Worm (Caenorhabditis elegans) whole organism, L4 larva: ENCODE data around the gene cka-1.

Experiments used
- F37D6.2 ChIP-seq: sonication (generic microtip); optimal IDR thresholded peaks from 2 replicates; lab custom pipeline; 2016; ENCODE audit warnings: mild to moderate bottlenecking, missing genetic modification characterization, missing compliant biosample characterization
- R02D3.7 ChIP-seq: fragments of 150-350 bp; sonication (generic microtip); optimal IDR thresholded peaks from 3 replicates; lab custom pipeline; 2014; ENCODE audit warnings: missing biosample characterization, missing genetic modification characterization
- Y105C5A.15 ChIP-seq: fragments of 200-800 bp; sonication (Bioruptor generic); IDR thresholded peaks from 2 replicates; pipeline ENCODE4 v1.3.6; 2022; ENCODE audit warnings: missing genetic modification characterization, missing compliant biosample characterization
- ZK337.2 ChIP-seq: fragments of 200-800 bp; sonication (Bioruptor generic); IDR thresholded peaks from 2 replicates; pipeline ENCODE4 v1.3.6; 2022; ENCODE audit warnings: missing genetic modification reagents, missing genetic modification characterization, missing compliant biosample characterization
- aha-1 ChIP-seq: fragments of 150-350 bp; peaks from one replicate; lab custom pipeline; 2014; ENCODE audit warnings: missing biosample characterization, missing genetic modification characterization
- ceh-20 ChIP-seq: fragments of 200-800 bp; sonication (Bioruptor generic); IDR thresholded peaks from 2 replicates; pipeline ENCODE4 v1.3.6; 2022; ENCODE audit warnings: missing genetic modification reagents, missing genetic modification characterization, missing compliant biosample characterization
- ceh-28 ChIP-seq: fragments of 150-350 bp; optimal IDR thresholded peaks from 2 replicates; lab custom pipeline; 2014; ENCODE audit warnings: missing biosample characterization, missing genetic modification reagents, missing genetic modification characterization
- ceh-32 ChIP-seq: sonication (generic microtip); optimal IDR thresholded peaks from 2 replicates; lab custom pipeline; 2016; ENCODE audit warnings: mild to moderate bottlenecking, missing genetic modification characterization, missing compliant biosample characterization; ENCODE audit not compliant: poor library complexity
- ceh-44 ChIP-seq: fragments of 200-800 bp; sonication (Bioruptor generic); IDR thresholded peaks from 2 replicates; pipeline ENCODE4 v1.3.6; 2022; ENCODE audit warnings: missing genetic modification reagents, missing genetic modification characterization, missing compliant biosample characterization
- ctbp-1 ChIP-seq: fragments of 200-800 bp; sonication (Bioruptor generic); IDR thresholded peaks from 2 replicates; pipeline ENCODE4 v1.3.6; 2022; ENCODE audit warnings: missing genetic modification reagents, missing genetic modification characterization, missing compliant biosample characterization
- daf-19 ChIP-seq: fragments of 200-800 bp; sonication (Bioruptor generic); conservative IDR thresholded peaks from 2 replicates; pipeline ENCODE4 v1.3.6; 2022; ENCODE audit warnings: missing genetic modification characterization, missing compliant biosample characterization
- dmd-6 ChIP-seq: fragments of 200-800 bp; sonication (Bioruptor generic); IDR thresholded peaks from 2 replicates; pipeline ENCODE4 v1.3.6; 2022; ENCODE audit warnings: missing genetic modification reagents, missing genetic modification characterization, missing compliant biosample characterization
- dmd-8 ChIP-seq: fragments of 200-800 bp; sonication (Bioruptor generic); IDR thresholded peaks from 2 replicates; pipeline ENCODE4 v1.3.6; 2022; ENCODE audit warnings: missing genetic modification characterization, missing compliant biosample characterization
- dmd-9 ChIP-seq: fragments of 200-800 bp; sonication (Bioruptor generic); IDR thresholded peaks from 2 replicates; pipeline ENCODE4 v1.3.6; 2022; ENCODE audit warnings: missing genetic modification reagents, missing genetic modification characterization, missing compliant biosample characterization
- dpl-1 ChIP-seq: fragments of 150-350 bp; optimal IDR thresholded peaks from 2 replicates; lab custom pipeline; 2014; ENCODE audit warnings: missing biosample characterization, missing genetic modification reagents, missing genetic modification characterization
- hif-1 ChIP-seq, 2 experiments: sonication (generic microtip); optimal IDR thresholded peaks; 2 replicates each; lab custom pipeline; 2016 to 2017; ENCODE audit warnings: missing compliant biosample characterization in 2 of 2, missing genetic modification characterization in 2 of 2, missing genetic modification reagents in 2 of 2, missing genotype in 2 of 2, mild to moderate bottlenecking in 1 of 2
- hlh-11 ChIP-seq: fragments of 200-800 bp; sonication (Bioruptor generic); optimal IDR thresholded peaks from 2 replicates; lab custom pipeline; 2018; ENCODE audit warnings: mild to moderate bottlenecking, missing genetic modification characterization, missing compliant biosample characterization
- lim-7 ChIP-seq: fragments of 200-800 bp; sonication (Bioruptor generic); IDR thresholded peaks from 2 replicates; pipeline ENCODE4 v1.3.6; 2022; ENCODE audit warnings: missing genetic modification characterization, missing compliant biosample characterization
- madf-5 ChIP-seq, 2 experiments: fragments of 200-800 bp; sonication (Bioruptor generic); IDR thresholded peaks; 2 replicates each; pipeline ENCODE4 v1.3.6; 2022; ENCODE audit warnings: missing compliant biosample characterization in 2 of 2, missing genetic modification characterization in 2 of 2
- madf-9 ChIP-seq: fragments of 200-800 bp; sonication (Bioruptor generic); conservative IDR thresholded peaks from 2 replicates; pipeline ENCODE4 v1.3.6; 2022; ENCODE audit warnings: missing genetic modification reagents, missing genetic modification characterization, missing compliant biosample characterization
- mdl-1 ChIP-seq, 2 experiments: fragments of 150-350 bp in 1 of 2; sonication (generic microtip) in 1 of 2; optimal IDR thresholded peaks; 2 replicates each; lab custom pipeline; 2014 to 2017; ENCODE audit warnings: missing biosample characterization in 2 of 2, missing genetic modification characterization in 2 of 2
- mes-2 ChIP-seq: sonication (generic microtip); optimal IDR thresholded peaks from 2 replicates; lab custom pipeline; 2016; ENCODE audit warnings: missing genotype, mild to moderate bottlenecking, missing genetic modification characterization, missing compliant biosample characterization; ENCODE audit not compliant: poor library complexity, severe bottlenecking
- nhr-10 ChIP-seq: fragments of 150-350 bp; optimal IDR thresholded peaks from 2 replicates; lab custom pipeline; 2014; ENCODE audit warnings: missing biosample characterization, missing genetic modification characterization
- nhr-11 ChIP-seq: fragments of 150-350 bp; optimal IDR thresholded peaks from 2 replicates; lab custom pipeline; 2014; ENCODE audit warnings: missing biosample characterization, missing genetic modification characterization
- nhr-111 ChIP-seq: fragments of 200-800 bp; sonication (Bioruptor generic); optimal IDR thresholded peaks from 2 replicates; lab custom pipeline; 2018; ENCODE audit warnings: mild to moderate bottlenecking, missing genetic modification characterization, missing compliant biosample characterization
- nhr-42 ChIP-seq: fragments of 200-800 bp; sonication (Bioruptor generic); IDR thresholded peaks from 2 replicates; pipeline ENCODE4 v1.3.6; 2022; ENCODE audit warnings: missing genetic modification characterization, missing compliant biosample characterization
- nhr-48 ChIP-seq: sonication (generic microtip); optimal IDR thresholded peaks from 2 replicates; lab custom pipeline; 2016; ENCODE audit warnings: mild to moderate bottlenecking, missing genetic modification characterization, missing compliant biosample characterization
- nhr-6 ChIP-seq: fragments of 150-350 bp; optimal IDR thresholded peaks from 2 replicates; lab custom pipeline; 2014; ENCODE audit warnings: missing biosample characterization, missing genetic modification characterization
- pha-4 ChIP-seq, 2 experiments: fragments of 150-350 bp in 1 of 2; fragments of 200-800 bp in 1 of 2; sonication (Bioruptor generic) in 1 of 2; IDR thresholded peaks in 1 of 2; optimal IDR thresholded peaks in 1 of 2; 2 replicates each; pipeline versions ENCODE4 v1.3.6 to Lab custom; 2014 to 2022; ENCODE audit warnings: missing genetic modification characterization in 2 of 2, missing genetic modification reagents in 2 of 2, missing biosample characterization in 1 of 2, missing compliant biosample characterization in 1 of 2
- rbr-2 ChIP-seq: sonication (generic microtip); optimal IDR thresholded peaks from 2 replicates; lab custom pipeline; 2016; ENCODE audit warnings: missing genotype, missing genetic modification characterization, missing compliant biosample characterization
- saeg-2 ChIP-seq: fragments of 200-800 bp; sonication (Bioruptor generic); IDR thresholded peaks from 2 replicates; pipeline ENCODE4 v1.3.6; 2022; ENCODE audit warnings: missing genetic modification reagents, missing genetic modification characterization, missing compliant biosample characterization
- set-16 ChIP-seq: fragments of 200-800 bp; sonication (Bioruptor generic); IDR thresholded peaks from 2 replicates; pipeline ENCODE4 v1.3.6; 2022; ENCODE audit warnings: missing genetic modification reagents, missing genetic modification characterization, missing compliant biosample characterization
- snpc-1.2 ChIP-seq: fragments of 200-800 bp; sonication (Bioruptor generic); IDR thresholded peaks from 2 replicates; pipeline ENCODE4 v1.3.6; 2022; ENCODE audit warnings: missing genetic modification reagents, missing genetic modification characterization, missing compliant biosample characterization
- snpc-4 ChIP-seq: fragments of 150-350 bp; optimal IDR thresholded peaks from 2 replicates; lab custom pipeline; 2014; ENCODE audit warnings: missing biosample characterization, missing genetic modification characterization
- spr-1 ChIP-seq: sonication (generic microtip); optimal IDR thresholded peaks from 2 replicates; lab custom pipeline; 2016; ENCODE audit warnings: mild to moderate bottlenecking, missing genetic modification characterization, missing compliant biosample characterization
- spr-3 ChIP-seq: fragments of 200-800 bp; sonication (Bioruptor generic); optimal IDR thresholded peaks from 2 replicates; lab custom pipeline; 2018; ENCODE audit warnings: mild to moderate bottlenecking, missing genetic modification characterization, missing compliant biosample characterization
- unc-130 ChIP-seq: sonication (generic microtip); optimal IDR thresholded peaks from 2 replicates; lab custom pipeline; 2016; ENCODE audit warnings: missing genetic modification reagents, missing genetic modification characterization, missing compliant biosample characterization
- zfp-2 ChIP-seq: sonication (generic microtip); optimal IDR thresholded peaks from 2 replicates; lab custom pipeline; 2016; ENCODE audit warnings: mild to moderate bottlenecking, missing genetic modification characterization, missing compliant biosample characterization
- zfp-3 ChIP-seq: fragments of 200-800 bp; sonication (Bioruptor generic); conservative IDR thresholded peaks from 2 replicates; pipeline ENCODE4 v1.3.6; 2022; ENCODE audit warnings: missing genetic modification reagents, missing genetic modification characterization, missing compliant biosample characterization
- zip-2 ChIP-seq: fragments of 150-350 bp; optimal IDR thresholded peaks from 2 replicates; lab custom pipeline; 2014; ENCODE audit warnings: missing biosample characterization, missing genetic modification characterization

cka-1 gene

DNA sequence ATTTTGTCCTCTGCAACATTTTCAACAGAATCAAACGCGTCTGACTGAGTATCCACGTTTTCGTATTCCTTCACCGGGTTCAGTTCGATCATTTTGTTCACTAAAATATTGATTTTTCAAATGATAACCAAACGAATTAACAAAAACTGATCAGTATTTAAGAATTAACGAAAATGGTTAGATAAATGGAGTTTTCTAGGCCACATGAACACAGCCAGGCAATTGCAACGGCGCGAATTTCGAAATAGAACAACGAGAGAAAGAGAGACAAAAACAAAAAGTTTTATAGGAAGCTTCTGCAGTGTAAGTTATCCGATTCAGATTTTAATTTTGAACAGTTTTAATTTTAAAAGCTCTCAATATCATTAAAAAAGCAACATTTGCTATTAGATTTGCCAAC is 40.1 kb upstream of the cka-1 start, which contains the start of gene sna-2:
TSS of gene sna-2 (minus strand) at position 100 of the 400 bp plus-strand sequence.
- TF ChIP-seq aha-1 (tag; lab: Kevin White, UChicago) (no peak), pha-4 (GFP tag; IDR thresholded peaks at IDR 0.05; lab: Robert Waterston, UW) (no peak), pha-4 (tag; optimal IDR thresholded peaks at IDR 0.05; lab: Kevin White, UChicago) (no peak), snpc-4 (tag; lab: Kevin White, UChicago) (no peak), zfp-3 (no peak), mes-2 (tag; lab: Kevin White, UChicago) (peak; percentile 93), hlh-11 (no peak), nhr-10 (tag; lab: Kevin White, UChicago) (no peak), dpl-1 (GFP tag; lab: Kevin White, UChicago) (peak; percentile 92), hif-1 (tag; optimal IDR thresholded peaks at IDR 0.05; lab: Kevin White, UChicago) (peak in 1 of 2 experiments; percentile 57), nhr-11 (no peak), dmd-9 (GFP tag; lab: Robert Waterston, UW) (no peak), mdl-1 (tag; optimal IDR thresholded peaks at IDR 0.05; lab: Kevin White, UChicago) (no peak), madf-9 (GFP tag; lab: Robert Waterston, UW) (no peak), spr-1 (tag; lab: Kevin White, UChicago) (no peak), nhr-6 (tag; lab: Kevin White, UChicago) (peak; percentile 44), madf-5 (GFP tag; IDR thresholded peaks at IDR 0.05; lab: Robert Waterston, UW) (no peak), nhr-42 (GFP tag; lab: Robert Waterston, UW) (no peak), F37D6.2 (tag; lab: Kevin White, UChicago) (no peak), Y105C5A.15 (no peak), set-16 (GFP tag; lab: Robert Waterston, UW) (no peak), dmd-6 (GFP tag; lab: Robert Waterston, UW) (no peak), ctbp-1 (no peak), daf-19 (GFP tag; lab: Robert Waterston, UW) (no peak)

DNA sequence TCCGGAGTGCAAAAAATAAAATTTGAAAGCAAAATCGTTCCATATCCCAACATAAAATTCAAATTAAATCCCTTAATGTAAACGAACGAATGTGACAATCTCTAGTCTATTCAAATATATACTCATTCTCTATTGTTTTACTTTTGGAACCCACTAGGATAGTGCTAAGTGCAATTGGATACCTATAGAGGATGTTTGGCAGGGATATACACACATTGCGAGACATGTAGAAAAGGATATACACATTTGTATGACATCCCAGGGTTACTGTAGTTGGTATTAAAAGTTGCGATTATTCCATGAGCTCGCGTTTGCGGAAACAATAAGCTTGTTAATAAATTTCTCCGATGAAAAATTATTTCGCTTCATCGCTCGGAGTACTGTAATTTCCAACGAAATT is 36.0 kb upstream of the cka-1 start:
- TF ChIP-seq ceh-28 (tag; lab: Kevin White, UChicago) (no peak), rbr-2 (tag; lab: Kevin White, UChicago) (no peak), ceh-44 (GFP tag; lab: Robert Waterston, UW) (no peak), snpc-1.2 (GFP tag; lab: Robert Waterston, UW) (no peak)

ce11 chrIV:9772096-9772720 is 34.8 kb upstream of the cka-1 start, which contains the start of gene cav-1:
Gene cav-1, plus strand, starts transcription at chrIV:9772510.
- TF ChIP-seq lim-7 (GFP tag; lab: Robert Waterston, UW): no peak
- TF ChIP-seq zip-2 (tag; lab: Kevin White, UChicago): no peak
- TF ChIP-seq madf-5 (GFP tag; IDR thresholded peaks at IDR 0.05; lab: Robert Waterston, UW): no peak
- no peak for TF ChIP-seq ceh-20 (GFP tag; lab: Robert Waterston, UW)
- no peak for TF ChIP-seq snpc-4 (tag; lab: Kevin White, UChicago)
- no peak for TF ChIP-seq hlh-11
- no peak for TF ChIP-seq spr-3 (GFP tag; lab: Kevin White, UChicago)
- no peak for TF ChIP-seq nhr-111

ce11 chrIV:9770798-9771197 is 33.4 kb upstream of the cka-1 start:
- TF ChIP-seq ZK337.2 (GFP tag; lab: Robert Waterston, UW) (no peak), unc-130 (no peak), mdl-1 (tag; optimal IDR thresholded peaks at IDR 0.05; lab: Kevin White, UChicago) (no peak), dmd-8 (GFP tag; lab: Robert Waterston, UW) (no peak), nhr-42 (GFP tag; lab: Robert Waterston, UW) (no peak), ceh-32 (tag; lab: Kevin White, UChicago) (no peak), saeg-2 (GFP tag; lab: Robert Waterston, UW) (no peak), nhr-48 (tag; lab: Kevin White, UChicago) (no peak), snpc-4 (tag; lab: Kevin White, UChicago) (no peak), zfp-2 (no peak), R02D3.7 (no peak)
- TF ChIP-seq, all 104 proteins: peak for 0
